Fruit fly (Drosophila melanogaster): ENCODE measurements around the gene CtsB.
A peak's percentile ranks its signal among the peaks of the same experiment; 100 is the strongest.

CtsB gene

DNA sequence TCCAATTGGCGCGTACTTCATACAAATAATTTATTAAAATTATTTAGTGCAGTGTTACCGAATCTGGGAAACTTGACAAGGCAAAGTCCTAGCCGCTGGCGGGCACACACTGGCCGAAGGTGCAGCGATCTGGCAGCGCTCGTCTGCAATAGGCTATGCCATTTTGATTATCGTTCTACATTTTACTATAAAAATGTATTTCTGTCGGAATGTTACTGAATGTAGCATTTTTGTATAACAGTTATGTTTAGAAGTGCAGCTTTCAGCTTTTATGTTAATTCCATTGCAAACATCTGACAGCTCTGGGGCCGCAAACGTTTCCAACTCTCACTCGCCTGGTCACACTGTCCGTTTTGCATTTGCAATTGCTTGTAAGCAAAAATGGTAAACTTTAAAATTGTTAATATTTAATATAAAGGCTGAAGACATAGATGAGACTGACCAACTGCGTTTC, 37.3 kb downstream of the CtsB start, which contains the start of gene Grip91 (continued):
- TF ChIP-seq Med (GFP tag): peak; percentile 83
- peak; percentile 41 for TF ChIP-seq HmgZ (tag; optimal IDR thresholded peaks at IDR 0.05)
- TF ChIP-seq CG12659 (GFP tag; optimal IDR thresholded peaks at IDR 0.05): peak; percentile 74
- TF ChIP-seq CG9215 (GFP tag; IDR thresholded peaks at IDR 0.05): 0 out of 2 replicates have a peak, but pooled peaks have one; percentile 8
- TF ChIP-seq E2f2 (GFP tag; IDR thresholded peaks at IDR 0.05): peak; percentile 77
- TF ChIP-seq unc-4 (GFP tag; IDR thresholded peaks at IDR 0.05; ENCODE audit: partially characterized antibody): no peak; the same call in 1 of the 2 replicates
- peak; percentile 15 for TF ChIP-seq Nf-YB (GFP tag; optimal IDR thresholded peaks at IDR 0.05)
- TF ChIP-seq CG13894 (tag; optimal IDR thresholded peaks at IDR 0.05): peak; percentile 1
- peak; percentile 48; the same call in 1 of the 2 replicates for TF ChIP-seq Scr (GFP tag; IDR thresholded peaks at IDR 0.05; ENCODE audit: partially characterized antibody)
- TF ChIP-seq bbx (GFP tag; IDR thresholded peaks at IDR 0.05; ENCODE audit: partially characterized antibody): peak; percentile 43; the same call in 1 of the 2 replicates
- TF ChIP-seq fu2 (GFP tag; optimal IDR thresholded peaks at IDR 0.05): no peak
- peak; percentile 15 for TF ChIP-seq CG11504 (tag; optimal IDR thresholded peaks at IDR 0.05)
- peak; percentile 22 for TF ChIP-seq CG13624 (GFP tag; optimal IDR thresholded peaks at IDR 0.05)
- peak; percentile 75 for TF ChIP-seq CG15514 (GFP tag; optimal IDR thresholded peaks at IDR 0.05)
- TF ChIP-seq CG8388 (GFP tag; optimal IDR thresholded peaks at IDR 0.05): no peak
- TF ChIP-seq stc (GFP tag; IDR thresholded peaks at IDR 0.05): no peak
- peak; percentile 60 for TF ChIP-seq row (GFP tag; IDR thresholded peaks at IDR 0.05)
- peak; percentile 26; the same call in 1 of the 3 replicates for TF ChIP-seq Dbx (GFP tag; IDR thresholded peaks at IDR 0.05)
- peak; percentile 87 for TF ChIP-seq Elba2 (GFP tag; optimal IDR thresholded peaks at IDR 0.05)
- no peak for TF ChIP-seq CG7839 (tag; optimal IDR thresholded peaks at IDR 0.05)
- TF ChIP-seq YL-1 (GFP tag; optimal IDR thresholded peaks at IDR 0.05): peak; percentile 79
- 0 out of 2 replicates have a peak, but pooled peaks have one; percentile 10 for TF ChIP-seq CG14441 (GFP tag; IDR thresholded peaks at IDR 0.05)
- no peak for TF ChIP-seq Hand (GFP tag; optimal IDR thresholded peaks at IDR 0.05)
- peak; percentile 12 for TF ChIP-seq CG2712 (tag; optimal IDR thresholded peaks at IDR 0.05)
- TF ChIP-seq Rfx (GFP tag; IDR thresholded peaks at IDR 0.05): 0 out of 2 replicates have a peak, but pooled peaks have one; percentile 18
- TF ChIP-seq sens (GFP tag): peak; percentile 71
- no peak for TF ChIP-seq CG12299 (tag; optimal IDR thresholded peaks at IDR 0.05)
- TF ChIP-seq inv (GFP tag; IDR thresholded peaks at IDR 0.05; ENCODE audit: partially characterized antibody): 0 out of 2 replicates have a peak, but pooled peaks have one; percentile 24
- no peak for TF ChIP-seq tll (GFP tag; optimal IDR thresholded peaks at IDR 0.05)
- TF ChIP-seq Sin3A (optimal IDR thresholded peaks at IDR 0.05): peak; percentile 93
- TF ChIP-seq lola (GFP tag; optimal IDR thresholded peaks at IDR 0.05): no peak
- peak in 1 of 2 experiments; percentile 56 for TF ChIP-seq crp (GFP tag; optimal IDR thresholded peaks at IDR 0.05)
- TF ChIP-seq chinmo (GFP tag; IDR thresholded peaks at IDR 0.05; ENCODE audit: partially characterized antibody): 0 out of 4 replicates have a peak, but pooled peaks have one; percentile 45
- no peak for TF ChIP-seq Optix (GFP tag; IDR thresholded peaks at IDR 0.05)
- TF ChIP-seq CG16813 (GFP tag; IDR thresholded peaks at IDR 0.05; ENCODE audit: partially characterized antibody): peak; percentile 45; the same call in 1 of the 3 replicates
- peak; percentile 11 for TF ChIP-seq CHES-1-like (GFP tag; optimal IDR thresholded peaks at IDR 0.05)
- TF ChIP-seq CoRest (tag; optimal IDR thresholded peaks at IDR 0.05): peak; percentile 46
- TF ChIP-seq zfh2 (GFP tag; optimal IDR thresholded peaks at IDR 0.05): peak; percentile 11
- peak; percentile 78 for TF ChIP-seq phol (tag; optimal IDR thresholded peaks at IDR 0.05)
- no peak for TF ChIP-seq Meics (GFP tag; optimal IDR thresholded peaks at IDR 0.05)
- TF ChIP-seq CG14710 (tag; optimal IDR thresholded peaks at IDR 0.05): peak; percentile 100
- TF ChIP-seq CG4617 (GFP tag; optimal IDR thresholded peaks at IDR 0.05; ENCODE audit: borderline replicate concordance): peak; percentile 57
- no peak for TF ChIP-seq CG14965 (GFP tag; optimal IDR thresholded peaks at IDR 0.05; ENCODE audit: borderline replicate concordance)
- peak; percentile 14 for TF ChIP-seq pho (GFP tag; optimal IDR thresholded peaks at IDR 0.05)
- no peak for TF ChIP-seq D (optimal IDR thresholded peaks at IDR 0.05)
- TF ChIP-seq D (GFP tag; optimal IDR thresholded peaks at IDR 0.05): no peak
- peak; percentile 46; the same call in 1 of the 3 replicates for TF ChIP-seq Opbp (GFP tag; IDR thresholded peaks at IDR 0.05; ENCODE audit: partially characterized antibody)
- peak; percentile 54 for TF ChIP-seq nmo (GFP tag; optimal IDR thresholded peaks at IDR 0.05)
